Fruit fly (Drosophila melanogaster): ENCODE measurements around the gene Atg3.

DNA sequence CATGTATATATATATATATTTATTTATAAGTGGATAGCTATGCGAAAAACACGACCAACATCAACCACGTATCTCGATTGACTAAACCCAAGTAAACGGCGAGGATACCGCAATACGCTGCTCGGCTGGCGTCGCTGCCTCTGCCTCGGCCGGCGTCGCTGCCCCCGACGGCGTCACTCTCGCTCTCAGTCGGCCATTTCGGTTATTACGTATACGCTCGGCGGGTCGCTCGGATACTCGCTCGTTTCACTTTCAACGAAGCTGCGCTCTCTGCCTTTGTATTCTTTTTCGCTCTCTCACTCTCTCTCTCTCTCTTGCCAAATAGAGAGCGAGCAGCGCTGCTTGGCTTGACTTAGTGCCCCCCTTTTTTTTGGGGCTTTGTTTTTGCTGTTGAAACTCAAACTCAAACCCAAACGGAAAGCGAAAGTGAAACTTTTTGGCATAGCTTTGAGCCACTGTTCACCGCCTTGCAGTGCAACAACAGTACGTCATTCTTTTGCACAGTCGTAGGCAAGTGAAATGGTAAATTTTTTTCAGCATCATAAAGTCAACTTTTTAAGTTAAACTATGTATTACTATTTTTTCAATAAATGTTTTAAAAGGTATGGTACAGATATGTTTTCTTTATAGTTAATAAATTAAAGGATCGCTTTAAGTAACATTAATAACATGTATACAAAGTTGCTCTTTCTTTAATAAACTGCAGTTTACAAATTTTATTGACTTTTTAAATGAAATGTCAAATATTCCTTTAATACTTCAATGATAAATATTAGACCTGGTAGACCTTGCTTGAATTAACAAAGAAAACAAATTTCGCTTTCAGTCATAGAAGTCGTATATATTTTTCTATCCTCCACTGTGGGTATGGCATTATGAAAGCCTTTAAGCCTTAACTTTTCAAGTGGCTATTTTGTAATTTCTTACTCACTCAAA lies 17.4 kb downstream of the Atg3 start:
- TF ChIP-seq usp (GFP tag; optimal IDR thresholded peaks at IDR 0.05) (no peak), psq (optimal IDR thresholded peaks at IDR 0.05) (no peak), pan (optimal IDR thresholded peaks at IDR 0.05) (no peak), Dll (optimal IDR thresholded peaks at IDR 0.05) (peak; percentile 98), CG8478 (optimal IDR thresholded peaks at IDR 0.05) (no peak)
